Worm (Caenorhabditis elegans): ENCODE results near the gene smrc-1.

Gene smrc-1

DNA sequence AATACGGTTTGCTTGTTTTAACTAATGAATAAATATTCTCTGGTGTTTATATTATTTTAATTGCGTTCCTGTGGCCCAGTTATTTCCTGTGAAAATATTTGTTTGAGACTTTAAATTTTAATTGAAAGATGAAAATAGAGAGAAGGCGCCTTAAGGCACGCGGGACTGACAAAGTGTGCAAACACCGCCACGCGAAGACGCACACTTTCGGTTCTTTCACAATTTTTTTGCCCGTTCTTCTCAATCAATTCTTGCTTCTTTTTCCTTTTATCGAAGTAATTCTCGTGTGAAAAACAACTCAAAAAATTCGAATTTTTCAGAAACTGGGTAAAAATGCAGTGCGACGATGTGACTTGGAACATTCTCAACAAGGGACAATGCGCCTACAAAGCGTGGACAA, 11.6 kb upstream of the smrc-1 start, which contains the start of gene C16A3.6 (continued):
- TF ChIP-seq ceh-28 (tag; optimal IDR thresholded peaks at IDR 0.05) (no peak), T26A8.4 (GFP tag; IDR thresholded peaks at IDR 0.05) (0 out of 2 replicates have a peak, but pooled peaks have one; percentile 31), nhr-76 (tag; optimal IDR thresholded peaks at IDR 0.05) (no peak), nhr-237 (tag; optimal IDR thresholded peaks at IDR 0.05) (no peak), saeg-2 (GFP tag; IDR thresholded peaks at IDR 0.05) (no peak), arid-1 (GFP tag; conservative IDR thresholded peaks at IDR 0.05) (0 out of 2 replicates have a peak, but pooled peaks have one; percentile 33), aly-2 (tag; optimal IDR thresholded peaks at IDR 0.05) (no peak), daf-8 (GFP tag; IDR thresholded peaks at IDR 0.05) (no peak), fkh-10 (GFP tag; optimal IDR thresholded peaks at IDR 0.05) (no peak), Y75B8A.6 (GFP tag; IDR thresholded peaks at IDR 0.05) (no peak), zip-2 (tag; optimal IDR thresholded peaks at IDR 0.05) (no peak), ceh-62 (tag; optimal IDR thresholded peaks at IDR 0.05) (no peak), dmd-6 (GFP tag; IDR thresholded peaks at IDR 0.05) (no peak), lsy-2 (tag; optimal IDR thresholded peaks at IDR 0.05) (peak in 1 of 2 experiments; percentile 72), ceh-20 (GFP tag; IDR thresholded peaks at IDR 0.05) (no peak), attf-4 (tag; optimal IDR thresholded peaks at IDR 0.05) (no peak), lin-13 (GFP tag; optimal IDR thresholded peaks at IDR 0.05) (no peak), dmd-8 (GFP tag; IDR thresholded peaks at IDR 0.05) (no peak), F49E8.2 (tag; optimal IDR thresholded peaks at IDR 0.05; ENCODE audit: borderline replicate concordance) (no peak), rbr-2 (tag; optimal IDR thresholded peaks at IDR 0.05) (no peak), nhr-41 (GFP tag; IDR thresholded peaks at IDR 0.05) (no peak), nhr-111 (GFP tag; optimal IDR thresholded peaks at IDR 0.05) (no peak), tag-97 (GFP tag; IDR thresholded peaks at IDR 0.05) (no peak)

- TF ChIP-seq F10B5.3 (tag; optimal IDR thresholded peaks at IDR 0.05) (no peak), ama-1 (optimal IDR thresholded peaks at IDR 0.05) (peak; percentile 55), lin-29 (GFP tag; IDR thresholded peaks at IDR 0.05) (no peak)
Observed at ce11 chrIII:6380472-6380871, 10.3 kb upstream of the smrc-1 start, which contains the start of gene C16A3.5. C16A3.5 (plus strand) TSS chrIII:6380772.

DNA sequence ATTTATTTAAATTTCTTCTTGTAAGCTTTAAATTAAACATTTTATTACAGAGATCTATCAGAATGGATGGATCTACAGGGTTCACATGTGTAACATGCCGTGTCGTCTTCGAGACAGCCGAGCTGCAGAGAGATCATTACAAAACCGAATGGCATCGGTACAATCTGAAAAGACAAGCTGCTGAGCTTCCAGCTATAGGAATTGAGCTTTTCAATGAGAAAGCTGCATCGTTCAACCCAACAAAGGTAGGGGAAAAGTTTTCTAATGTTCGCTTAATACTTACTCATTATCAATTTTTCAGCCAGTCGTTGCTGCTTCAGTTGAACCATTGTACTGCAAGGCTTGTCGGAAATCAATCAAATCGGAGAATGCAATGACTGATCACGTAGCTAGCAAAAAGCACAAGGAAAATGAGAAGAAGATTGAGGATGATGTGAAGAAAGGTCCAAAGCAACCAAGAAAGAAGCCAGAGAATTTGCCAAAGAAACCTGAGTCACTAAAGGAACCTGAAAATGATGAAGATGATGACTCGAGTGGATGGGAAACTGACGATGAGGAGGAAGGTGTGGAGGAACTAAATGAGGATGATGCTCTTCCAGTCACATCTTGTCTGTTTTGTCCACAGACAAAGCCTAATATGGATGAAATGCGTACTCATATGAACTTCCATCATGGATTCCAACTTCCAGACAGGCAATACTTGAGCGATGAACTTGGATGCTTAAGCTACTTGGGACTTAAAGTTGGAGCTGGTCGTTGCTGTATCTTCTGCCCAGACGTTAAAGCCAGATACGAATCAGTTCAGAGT, 9.0 kb upstream of the smrc-1 start, which contains the start of gene znf-622:
Gene znf-622 (plus strand): TSS at position 51 of the 808 bp plus-strand sequence.
- TF ChIP-seq vab-7 (GFP tag; IDR thresholded peaks at IDR 0.05) (no peak), set-16 (GFP tag; IDR thresholded peaks at IDR 0.05) (no peak), hlh-11 (tag; optimal IDR thresholded peaks at IDR 0.05) (no peak), unc-62 (GFP tag; optimal IDR thresholded peaks at IDR 0.05 in 1 of 2) (peak in 1 of 2 experiments; percentile 91), unc-62 (tag; optimal IDR thresholded peaks at IDR 0.05) (no peak), mdt-29 (GFP tag; IDR thresholded peaks at IDR 0.05) (no peak), pha-4 (GFP tag; IDR thresholded peaks at IDR 0.05) (no peak), pha-4 (tag; optimal IDR thresholded peaks at IDR 0.05) (no peak), ama-1 (optimal IDR thresholded peaks at IDR 0.05) (peak; percentile 14), mes-2 (tag; optimal IDR thresholded peaks at IDR 0.05; ENCODE audit: poor library complexity, severe bottlenecking) (no peak), dmd-8 (GFP tag; IDR thresholded peaks at IDR 0.05) (no peak)

- TF ChIP-seq F37D6.2 (tag; optimal IDR thresholded peaks at IDR 0.05) (no peak), dve-1 (tag; optimal IDR thresholded peaks at IDR 0.05; ENCODE audit: insufficient read depth) (peak; percentile 19), mep-1 (tag; optimal IDR thresholded peaks at IDR 0.05) (peak; percentile 8), lin-38 (GFP tag; IDR thresholded peaks at IDR 0.05) (peak; percentile 39; the same call in 1 of the 2 replicates), nhr-28 (tag; optimal IDR thresholded peaks at IDR 0.05) (peak; percentile 5), set-16 (GFP tag; IDR thresholded peaks at IDR 0.05) (no peak), Y105C5A.15 (GFP tag; IDR thresholded peaks at IDR 0.05) (no peak), lsy-2 (tag; optimal IDR thresholded peaks at IDR 0.05) (peak; percentile 56 to 97), daf-8 (GFP tag; IDR thresholded peaks at IDR 0.05) (no peak), hif-1 (tag; optimal IDR thresholded peaks at IDR 0.05) (peak in 1 of 2 experiments; percentile 20), php-3 (GFP tag; IDR thresholded peaks at IDR 0.05) (no peak), hmg-1.1 (GFP tag; IDR thresholded peaks at IDR 0.05) (0 out of 2 replicates have a peak, but pooled peaks have one; percentile 46), mxl-3 (GFP tag; optimal IDR thresholded peaks at IDR 0.05) (no peak), dpl-1 (GFP tag; optimal IDR thresholded peaks at IDR 0.05) (peak; percentile 24)
Observed at ce11 chrIII:6382987-6383602, 7.6 kb upstream of the smrc-1 start, which contains the start of gene let-716. let-716 (plus strand) TSS chrIII:6383552.
